Fruit fly (Drosophila melanogaster) whole organism, embryonic: ENCODE results near the gene orb.

Experiments
- ATbp ChIP-seq: fragments of 200-800 bp; sonication (Bioruptor generic); optimal IDR thresholded peaks from 2 replicates; lab custom pipeline; 2017; ENCODE audit warnings: missing biosample characterization, mild to moderate bottlenecking, missing genetic modification characterization, missing genetic modification reagents
- Ada2b ChIP-seq: fragments of 200-800 bp; sonication (Bioruptor generic); IDR thresholded peaks from 2 replicates; pipeline ENCODE4 v1.3.6; 2022; ENCODE audit warnings: missing biosample characterization, missing genetic modification characterization
- CG10147 ChIP-seq: fragments of 200-800 bp; sonication (Bioruptor generic); optimal IDR thresholded peaks from 2 replicates; lab custom pipeline; 2019; ENCODE audit warnings: missing biosample characterization, mild to moderate bottlenecking, missing genetic modification characterization, moderate library complexity
- CG10274 ChIP-seq: fragments of 200-800 bp; sonication (Bioruptor generic); optimal IDR thresholded peaks from 3 replicates; lab custom pipeline; 2017; ENCODE audit warnings: missing biosample characterization, mild to moderate bottlenecking, missing genetic modification characterization
- CG11093 ChIP-seq: fragments of 200-800 bp; sonication (Bioruptor generic); IDR thresholded peaks from 3 replicates; pipeline ENCODE4 v1.3.6; 2022; ENCODE audit warnings: missing biosample characterization, missing genetic modification characterization
- CG11247 ChIP-seq: fragments of 200-800 bp; sonication (Bioruptor generic); IDR thresholded peaks from 2 replicates; pipeline ENCODE4 v1.3.6; 2022; ENCODE audit warnings: missing biosample characterization, missing genetic modification characterization
- CG11696 ChIP-seq: fragments of 200-800 bp; sonication (Bioruptor generic); IDR thresholded peaks from 2 replicates; pipeline ENCODE4 v1.3.6; 2022; ENCODE audit warnings: missing biosample characterization, missing genetic modification characterization
- CG12659 ChIP-seq: fragments of 200-800 bp; sonication (Bioruptor generic); optimal IDR thresholded peaks from 3 replicates; lab custom pipeline; 2017; ENCODE audit warnings: mild to moderate bottlenecking, missing biosample characterization, missing genetic modification reagents, missing genetic modification characterization
- CG12942 ChIP-seq: fragments of 200-800 bp; sonication (Bioruptor generic); optimal IDR thresholded peaks from 3 replicates; lab custom pipeline; 2016; ENCODE audit warnings: missing biosample characterization, missing genetic modification characterization
- CG14014 ChIP-seq: fragments of 200-800 bp; sonication (Bioruptor generic); IDR thresholded peaks from 2 replicates; pipeline ENCODE4 v1.3.6; 2022; ENCODE audit warnings: missing biosample characterization, missing genetic modification characterization
- CG1529 ChIP-seq: fragments of 200-800 bp; sonication (Bioruptor generic); optimal IDR thresholded peaks from 3 replicates; lab custom pipeline; 2018; ENCODE audit warnings: missing biosample characterization, missing genetic modification characterization
- CG16863 ChIP-seq: fragments of 200-800 bp; sonication (Bioruptor generic); optimal IDR thresholded peaks from 3 replicates; lab custom pipeline; 2016; ENCODE audit warnings: missing biosample characterization, missing genetic modification characterization
- CG17186 ChIP-seq: fragments of 200-800 bp; sonication (Bioruptor generic); optimal IDR thresholded peaks from 3 replicates; lab custom pipeline; 2017; ENCODE audit warnings: missing biosample characterization, missing genetic modification reagents, missing genetic modification characterization
- CG17328 ChIP-seq: fragments of 200-800 bp; sonication (Bioruptor generic); IDR thresholded peaks from 2 replicates; pipeline ENCODE4 v1.3.6; 2022; ENCODE audit warnings: missing biosample characterization, missing genetic modification characterization
- CG17361 ChIP-seq: fragments of 200-800 bp; sonication (Bioruptor generic); IDR thresholded peaks from 3 replicates; pipeline ENCODE4 v1.3.6; 2022; ENCODE audit warnings: missing biosample characterization, missing genetic modification characterization
- CG18619 ChIP-seq: fragments of 200-800 bp; sonication (Bioruptor generic); optimal IDR thresholded peaks from 3 replicates; lab custom pipeline; 2017; ENCODE audit warnings: missing biosample characterization, mild to moderate bottlenecking, missing genetic modification characterization
- CG32767 ChIP-seq: fragments of 200-800 bp; sonication (Bioruptor generic); IDR thresholded peaks from 2 replicates; pipeline ENCODE4 v1.3.6; 2022; ENCODE audit warnings: missing biosample characterization, missing genetic modification characterization
- CG34376 ChIP-seq: fragments of 200-800 bp; sonication (Bioruptor generic); optimal IDR thresholded peaks from 2 replicates; lab custom pipeline; 2018; ENCODE audit warnings: missing biosample characterization, mild to moderate bottlenecking, missing genetic modification characterization
- CG3995 ChIP-seq: fragments of 200-800 bp; sonication (Bioruptor generic); optimal IDR thresholded peaks from 3 replicates; lab custom pipeline; 2016; ENCODE audit warnings: missing biosample characterization, missing genetic modification characterization
- CG6175 ChIP-seq: fragments of 200-800 bp; sonication (Bioruptor generic); IDR thresholded peaks from 3 replicates; pipeline ENCODE4 v1.3.6; 2022; ENCODE audit warnings: missing biosample characterization, missing genetic modification characterization
- CG6272 ChIP-seq: fragments of 200-800 bp; sonication (Bioruptor generic); IDR thresholded peaks from 2 replicates; pipeline ENCODE4 v1.3.6; 2022; ENCODE audit warnings: missing biosample characterization, missing genetic modification characterization
- CG7963 ChIP-seq: fragments of 200-800 bp; sonication (Bioruptor generic); IDR thresholded peaks from 3 replicates; pipeline ENCODE4 v1.3.6; 2022; ENCODE audit warnings: missing biosample characterization, missing genetic modification characterization; ENCODE audit not compliant: partially characterized antibody
- CG8944 ChIP-seq: fragments of 200-800 bp; sonication (Bioruptor generic); optimal IDR thresholded peaks from 3 replicates; lab custom pipeline; 2016; ENCODE audit warnings: missing biosample characterization, missing genetic modification characterization
- CG9876 ChIP-seq: fragments of 200-800 bp; sonication (Bioruptor generic); optimal IDR thresholded peaks from 2 replicates; lab custom pipeline; 2016; ENCODE audit warnings: missing biosample characterization, missing genetic modification characterization
- D19A ChIP-seq: fragments of 200-800 bp; optimal IDR thresholded peaks from 3 replicates; lab custom pipeline; 2019; ENCODE audit warnings: missing biosample characterization, mild to moderate bottlenecking, missing genetic modification characterization, moderate library complexity
- Dek ChIP-seq: fragments of 200-800 bp; sonication (Bioruptor generic); optimal IDR thresholded peaks from 3 replicates; lab custom pipeline; 2019; ENCODE audit warnings: missing biosample characterization, mild to moderate bottlenecking, missing genetic modification characterization, moderate library complexity
- Drgx ChIP-seq: fragments of 200-800 bp; sonication (Bioruptor generic); IDR thresholded peaks from 2 replicates; pipeline ENCODE4 v1.3.6; 2022; ENCODE audit warnings: missing biosample characterization, missing genetic modification characterization
- H2.0 ChIP-seq: fragments of 200-800 bp; sonication (Bioruptor generic); IDR thresholded peaks from 2 replicates; pipeline ENCODE4 v1.3.6; 2022; ENCODE audit warnings: missing biosample characterization, missing genetic modification characterization
- HHEX ChIP-seq: fragments of 200-800 bp; sonication (Bioruptor generic); optimal IDR thresholded peaks from 3 replicates; lab custom pipeline; 2017; ENCODE audit warnings: missing biosample characterization, mild to moderate bottlenecking, missing genetic modification characterization, missing genetic modification reagents
- HmgD ChIP-seq: fragments of 200-800 bp; sonication (Bioruptor generic); optimal IDR thresholded peaks from 3 replicates; lab custom pipeline; 2016; ENCODE audit warnings: missing biosample characterization, missing genetic modification characterization
- Med ChIP-seq: fragments of 200-800 bp; sonication (Bioruptor generic); peaks from one replicate; lab custom pipeline; 2016; ENCODE audit warnings: missing biosample characterization, missing genetic modification characterization, mild to moderate bottlenecking, inconsistent platforms, moderate library complexity
- Nf-YA ChIP-seq: fragments of 200-800 bp; sonication (Bioruptor generic); IDR thresholded peaks from 2 replicates; pipeline ENCODE4 v1.3.6; 2022; ENCODE audit warnings: missing biosample characterization, missing genetic modification characterization
- PHDP ChIP-seq: fragments of 200-800 bp; sonication (Bioruptor generic); optimal IDR thresholded peaks from 3 replicates; lab custom pipeline; 2018; ENCODE audit warnings: missing biosample characterization, mild to moderate bottlenecking, missing genetic modification characterization, moderate library complexity
- Rx ChIP-seq: fragments of 200-800 bp; sonication (Bioruptor generic); IDR thresholded peaks from 2 replicates; pipeline ENCODE4 v1.3.6; 2022; ENCODE audit warnings: missing biosample characterization, missing genetic modification characterization
- Sox102F ChIP-seq: fragments of 200-800 bp; sonication (Bioruptor generic); optimal IDR thresholded peaks from 2 replicates; lab custom pipeline; 2018; ENCODE audit warnings: missing biosample characterization, mild to moderate bottlenecking, missing genetic modification characterization, moderate library complexity
- TFAM ChIP-seq: fragments of 200-800 bp; sonication (Bioruptor generic); optimal IDR thresholded peaks from 2 replicates; lab custom pipeline; 2017; ENCODE audit warnings: missing biosample characterization, missing genetic modification characterization, inconsistent platforms
- Trl ChIP-seq, 3 experiments: fragments of >200 bp in 2 of 3; fragments of 200-800 bp in 1 of 3; sonication (Bioruptor generic) in 1 of 3; optimal IDR thresholded peaks; 2 replicates in 1 of 3; 3 replicates in 2 of 3; lab custom pipeline; 2016 to 2017; ENCODE audit warnings: missing biosample characterization in 1 of 3, missing genetic modification characterization in 1 of 3
- aop ChIP-seq: fragments of 200-800 bp; sonication (Bioruptor generic); IDR thresholded peaks from 2 replicates; pipeline ENCODE4 v1.3.6; 2022; ENCODE audit warnings: missing biosample characterization, missing genetic modification characterization
- br ChIP-seq: fragments of >200 bp; optimal IDR thresholded peaks from 2 replicates; lab custom pipeline; 2017
- btn ChIP-seq: fragments of 200-800 bp; sonication (Bioruptor generic); optimal IDR thresholded peaks from 2 replicates; lab custom pipeline; 2016; ENCODE audit warnings: missing biosample characterization, missing genetic modification characterization
- cwo ChIP-seq: fragments of 200-800 bp; sonication (Bioruptor generic); optimal IDR thresholded peaks from 3 replicates; lab custom pipeline; 2017; ENCODE audit warnings: missing biosample characterization, missing genetic modification characterization, mild to moderate bottlenecking, moderate library complexity, missing genetic modification reagents
- ems ChIP-seq: fragments of 200-800 bp; sonication (Bioruptor generic); optimal IDR thresholded peaks from 3 replicates; lab custom pipeline; 2016; ENCODE audit warnings: missing biosample characterization, missing genetic modification characterization
- gsb ChIP-seq: fragments of 200-800 bp; sonication (Bioruptor generic); IDR thresholded peaks from 2 replicates; pipeline ENCODE4 v1.3.6; 2022; ENCODE audit warnings: missing biosample characterization, missing genetic modification characterization
- lab ChIP-seq: fragments of 200-800 bp; sonication (Bioruptor generic); optimal IDR thresholded peaks from 3 replicates; lab custom pipeline; 2017; ENCODE audit warnings: missing biosample characterization, missing genetic modification characterization, mild to moderate bottlenecking, moderate library complexity, missing genetic modification reagents
- lilli ChIP-seq: fragments of 200-800 bp; sonication (Bioruptor generic); optimal IDR thresholded peaks from 3 replicates; lab custom pipeline; 2016; ENCODE audit warnings: missing biosample characterization, missing genetic modification characterization
- pfk ChIP-seq: fragments of 200-800 bp; sonication (Bioruptor generic); optimal IDR thresholded peaks from 2 replicates; lab custom pipeline; 2018; ENCODE audit warnings: missing biosample characterization, mild to moderate bottlenecking, missing genetic modification characterization, moderate library complexity
- pho ChIP-seq: fragments of 200-800 bp; sonication (Bioruptor generic); optimal IDR thresholded peaks from 2 replicates; lab custom pipeline; 2016; ENCODE audit warnings: missing biosample characterization, missing genetic modification characterization
- row ChIP-seq: fragments of 200-800 bp; sonication (Bioruptor generic); IDR thresholded peaks from 3 replicates; pipeline ENCODE4 v1.3.6; 2022; ENCODE audit warnings: missing biosample characterization, missing genetic modification characterization
- sqz ChIP-seq: fragments of 200-800 bp; sonication (Bioruptor generic); optimal IDR thresholded peaks from 3 replicates; lab custom pipeline; 2018; ENCODE audit warnings: missing biosample characterization, mild to moderate bottlenecking, missing genetic modification characterization
- z ChIP-seq: fragments of 200-800 bp; sonication (Bioruptor generic); IDR thresholded peaks from 3 replicates; pipeline ENCODE4 v1.3.6; 2022; ENCODE audit warnings: missing biosample characterization, missing genetic modification characterization
- zfh1 ChIP-seq: fragments of 200-800 bp; sonication (Bioruptor generic); IDR thresholded peaks from 3 replicates; pipeline ENCODE4 v1.3.6; 2022; ENCODE audit warnings: missing biosample characterization, missing genetic modification characterization
- zfh2 ChIP-seq: fragments of 200-800 bp; sonication (Bioruptor generic); optimal IDR thresholded peaks from 2 replicates; lab custom pipeline; 2016; ENCODE audit warnings: missing biosample characterization, missing genetic modification characterization

The orb gene

DNA sequence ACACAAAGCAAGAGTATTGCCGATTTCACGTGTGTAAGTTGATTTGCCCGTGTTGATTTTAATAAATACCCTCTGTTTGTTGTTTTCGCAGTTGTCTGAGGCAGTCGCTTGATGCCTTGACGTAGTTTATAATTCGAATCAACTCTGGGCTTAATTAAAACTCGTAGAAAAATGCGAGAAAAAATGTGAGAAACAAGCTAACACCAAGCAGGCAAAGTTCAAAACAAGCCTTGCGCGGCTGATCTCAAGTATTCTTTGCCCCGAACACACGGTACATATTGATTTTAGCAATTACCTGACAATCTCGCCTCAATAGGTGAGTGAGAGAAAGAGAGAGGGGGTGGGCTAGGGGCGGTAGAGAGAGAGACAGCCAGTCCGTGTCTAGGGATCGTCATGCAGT lies 55.4 kb downstream of the orb start (continued):
- peak; percentile 40 for TF ChIP-seq lilli (GFP tag; lab: Kevin White, UChicago)
- TF ChIP-seq row (GFP tag; lab: Robert Waterston, UW) = peak; percentile 38; the same call in 1 of the 3 replicates
- peak; percentile 16 for TF ChIP-seq CG10274
- TF ChIP-seq CG1529 = no peak
- no peak for TF ChIP-seq br (lab: Kevin White, UChicago)
- TF ChIP-seq CG14014 (GFP tag; lab: Robert Waterston, UW) = peak; percentile 57; the same call in 1 of the 2 replicates
- no peak for TF ChIP-seq H2.0 (GFP tag; lab: Robert Waterston, UW)
- 0 out of 2 replicates have a peak, but pooled peaks have one; percentile 17 for TF ChIP-seq Drgx (GFP tag; lab: Robert Waterston, UW)
- TF ChIP-seq sqz = no peak
- no peak for TF ChIP-seq CG9876 (GFP tag; lab: Kevin White, UChicago)
- no peak for TF ChIP-seq CG11093
- TF ChIP-seq CG11696 = peak; percentile 54; the same call in 1 of the 2 replicates
- TF ChIP-seq z (GFP tag; lab: Robert Waterston, UW) = no peak
- TF ChIP-seq Rx (GFP tag; lab: Robert Waterston, UW) = no peak
- TF ChIP-seq CG11247 (GFP tag; lab: Robert Waterston, UW) = peak; percentile 72
- peak; percentile 41 for TF ChIP-seq Dek (tag; lab: Kevin White, UChicago)
- peak; percentile 53; the same call in 1 of the 3 replicates for TF ChIP-seq zfh1
- TF ChIP-seq HHEX = peak; percentile 53
- TF ChIP-seq zfh2 (GFP tag; lab: Kevin White, UChicago) = peak; percentile 28
- TF ChIP-seq TFAM (GFP tag; lab: Kevin White, UChicago) = no peak
- no peak for TF ChIP-seq gsb (GFP tag; lab: Robert Waterston, UW)
- no peak for TF ChIP-seq CG17186 (GFP tag; lab: Kevin White, UChicago)
- peak; percentile 47 for TF ChIP-seq PHDP
- peak; percentile 36 for TF ChIP-seq pfk
- TF ChIP-seq CG12659 (GFP tag; lab: Kevin White, UChicago) = peak; percentile 48
- TF ChIP-seq ATbp (GFP tag; lab: Kevin White, UChicago) = peak; percentile 56
- TF ChIP-seq D19A (tag; lab: Kevin White, UChicago) = peak; percentile 15
- peak; percentile 81 for TF ChIP-seq lab
- TF ChIP-seq ems (GFP tag; lab: Kevin White, UChicago) = peak; percentile 26
- TF ChIP-seq Trl (optimal IDR thresholded peaks at IDR 0.05; lab: Kevin White, UChicago) = no peak
- peak; percentile 49 for TF ChIP-seq Trl (GFP tag; optimal IDR thresholded peaks at IDR 0.05; lab: Kevin White, UChicago)
- no peak for TF ChIP-seq HmgD (GFP tag; lab: Kevin White, UChicago)
- peak; percentile 52 for TF ChIP-seq CG34376 (GFP tag; lab: Kevin White, UChicago)
- no peak for TF ChIP-seq CG3995 (GFP tag; lab: Kevin White, UChicago)
- TF ChIP-seq Nf-YA (GFP tag; lab: Robert Waterston, UW) = no peak
- peak; percentile 25 for TF ChIP-seq CG10147 (GFP tag; lab: Kevin White, UChicago)
- no peak for TF ChIP-seq CG8944 (GFP tag; lab: Kevin White, UChicago)
- TF ChIP-seq CG17328 (GFP tag; lab: Robert Waterston, UW) = no peak
- TF ChIP-seq CG12942 (GFP tag; lab: Kevin White, UChicago) = no peak
- TF ChIP-seq pho = peak; percentile 35
- no peak for TF ChIP-seq Sox102F (GFP tag; lab: Kevin White, UChicago)
- TF ChIP-seq CG32767 (GFP tag; lab: Robert Waterston, UW) = no peak
- TF ChIP-seq CG6175 = 0 out of 3 replicates have a peak, but pooled peaks have one; percentile 24
- no peak for TF ChIP-seq CG16863 (GFP tag; lab: Kevin White, UChicago)
- no peak for TF ChIP-seq CG7963 (GFP tag; lab: Robert Waterston, UW)
- TF ChIP-seq btn (GFP tag; lab: Kevin White, UChicago) = no peak
- 0 out of 3 replicates have a peak, but pooled peaks have one; percentile 30 for TF ChIP-seq CG17361 (GFP tag; lab: Robert Waterston, UW)
- TF ChIP-seq CG6272 (GFP tag; lab: Robert Waterston, UW) = no peak
- no peak for TF ChIP-seq aop (GFP tag; lab: Robert Waterston, UW)
- peak; percentile 54 for TF ChIP-seq CG18619 (GFP tag; lab: Kevin White, UChicago)
- TF ChIP-seq Ada2b (GFP tag; lab: Robert Waterston, UW) = peak; percentile 51; the same call in 1 of the 2 replicates
- TF ChIP-seq cwo (GFP tag; lab: Kevin White, UChicago) = peak; percentile 55
- peak; percentile 89 for TF ChIP-seq Med (GFP tag; lab: Kevin White, UChicago)
